Fruit fly (Drosophila melanogaster): ENCODE measurements around the gene CG5516.

Gene CG5516

DNA sequence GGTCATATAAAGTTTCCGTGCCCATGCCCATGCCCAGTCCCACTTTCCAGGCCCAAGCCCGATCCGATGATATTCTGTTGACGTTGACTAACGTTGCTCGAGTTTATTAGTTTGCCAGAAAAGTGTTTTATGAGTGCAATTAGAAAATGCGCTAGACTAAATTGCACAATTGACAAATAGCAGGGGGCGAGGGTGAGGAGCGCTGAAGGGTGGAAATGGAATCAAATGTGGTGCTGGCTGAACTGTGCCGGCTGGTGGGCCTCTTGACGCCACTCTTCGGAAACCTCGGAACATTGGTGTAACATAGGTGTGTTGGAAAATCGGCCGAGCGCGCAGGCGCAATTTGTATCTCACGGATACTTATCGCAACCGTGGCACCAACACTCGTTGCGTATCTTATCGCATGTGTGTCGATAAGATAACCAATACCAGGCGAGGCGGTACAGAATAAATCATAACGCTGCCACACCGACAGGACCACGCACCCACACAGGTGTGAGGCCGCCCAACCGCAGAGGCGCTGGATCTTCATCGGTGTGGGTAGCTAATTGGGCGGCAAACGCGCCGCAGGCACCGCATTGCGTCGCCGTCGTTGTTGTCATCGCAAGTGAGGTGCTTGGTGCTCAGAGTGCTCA, 48.1 kb downstream of the CG5516 start:
- TF ChIP-seq CG17801 (GFP tag; optimal IDR thresholded peaks at IDR 0.05; ENCODE audit: partially characterized antibody) = peak; percentile 34

- no peak for TF ChIP-seq CG17801 (GFP tag; optimal IDR thresholded peaks at IDR 0.05; ENCODE audit: partially characterized antibody)
Measured at dm6 chr3R:16013580-16013979, 49.9 kb downstream of the CG5516 start.
